Fruit fly (Drosophila melanogaster) whole organism, embryonic: ENCODE data around the gene CG44271.

Source experiments
- Abd-B ChIP-seq: fragments of 200-800 bp; sonication (Bioruptor generic); optimal IDR thresholded peaks from 2 replicates; lab custom pipeline; 2018; ENCODE audit warnings: missing biosample characterization, mild to moderate bottlenecking, missing genetic modification characterization, moderate library complexity
- Asciz ChIP-seq: fragments of 200-800 bp; sonication (Bioruptor generic); optimal IDR thresholded peaks from 2 replicates; lab custom pipeline; 2017; ENCODE audit warnings: missing biosample characterization, mild to moderate bottlenecking, missing genetic modification characterization, missing genetic modification reagents
- Awh ChIP-seq: fragments of 200-800 bp; sonication (Bioruptor generic); IDR thresholded peaks from 2 replicates; pipeline ENCODE4, ENCODE4 v1.3.6; 2022; ENCODE audit warnings: missing biosample characterization, missing genetic modification characterization
- CG10654 ChIP-seq: fragments of 200-800 bp; sonication (Bioruptor generic); optimal IDR thresholded peaks from 2 replicates; lab custom pipeline; 2016; ENCODE audit warnings: missing biosample characterization, missing genetic modification characterization
- CG11093 ChIP-seq: fragments of 200-800 bp; sonication (Bioruptor generic); IDR thresholded peaks from 3 replicates; pipeline ENCODE4 v1.3.6; 2022; ENCODE audit warnings: missing biosample characterization, missing genetic modification characterization
- CG12659 ChIP-seq: fragments of 200-800 bp; sonication (Bioruptor generic); optimal IDR thresholded peaks from 3 replicates; lab custom pipeline; 2017; ENCODE audit warnings: mild to moderate bottlenecking, missing biosample characterization, missing genetic modification reagents, missing genetic modification characterization
- CG12769 ChIP-seq: fragments of 200-800 bp; sonication (Bioruptor generic); optimal IDR thresholded peaks from 2 replicates; lab custom pipeline; 2019; ENCODE audit warnings: missing biosample characterization, mild to moderate bottlenecking, missing genetic modification characterization, moderate library complexity
- CG15479 ChIP-seq: fragments of 200-800 bp; sonication (Bioruptor generic); optimal IDR thresholded peaks from 3 replicates; lab custom pipeline; 2019; ENCODE audit warnings: missing biosample characterization, mild to moderate bottlenecking, missing genetic modification characterization, moderate library complexity
- CG16779 ChIP-seq: fragments of 200-800 bp; sonication (Bioruptor generic); IDR thresholded peaks from 2 replicates; pipeline ENCODE4 v1.3.6; 2022; ENCODE audit warnings: missing biosample characterization, missing genetic modification characterization
- CG16813 ChIP-seq: fragments of 200-800 bp; sonication (Bioruptor generic); IDR thresholded peaks from 3 replicates; pipeline ENCODE4 v1.3.6; 2022; ENCODE audit warnings: missing biosample characterization, missing genetic modification characterization; ENCODE audit not compliant: partially characterized antibody
- CG17912 ChIP-seq: fragments of 200-800 bp; sonication (Bioruptor generic); optimal IDR thresholded peaks from 2 replicates; lab custom pipeline; 2018; ENCODE audit warnings: missing biosample characterization, mild to moderate bottlenecking, missing genetic modification characterization
- CG18599 ChIP-seq: fragments of 200-800 bp; sonication (Bioruptor generic); optimal IDR thresholded peaks from 3 replicates; lab custom pipeline; 2017; ENCODE audit warnings: missing biosample characterization, missing genetic modification characterization, mild to moderate bottlenecking, moderate library complexity, missing genetic modification reagents
- CG2199 ChIP-seq: fragments of 200-800 bp; sonication (Bioruptor generic); IDR thresholded peaks from 3 replicates; pipeline ENCODE4 v1.3.6; 2022; ENCODE audit warnings: missing biosample characterization, missing genetic modification characterization
- CG34422 ChIP-seq: fragments of 200-800 bp; sonication (Bioruptor generic); IDR thresholded peaks from 3 replicates; pipeline ENCODE4 v1.3.6; 2022; ENCODE audit warnings: missing biosample characterization, missing genetic modification characterization
- CG43689 ChIP-seq: fragments of 200-800 bp; sonication (Bioruptor generic); IDR thresholded peaks from 2 replicates; pipeline ENCODE4 v1.3.6; 2022; ENCODE audit warnings: missing biosample characterization, missing genetic modification characterization
- CG5953 ChIP-seq: fragments of 200-800 bp; sonication (Bioruptor generic); IDR thresholded peaks from 2 replicates; pipeline ENCODE4 v1.3.6; 2022; ENCODE audit warnings: missing biosample characterization, missing genetic modification characterization
- CG6254 ChIP-seq: fragments of 200-800 bp; sonication (Bioruptor generic); optimal IDR thresholded peaks from 3 replicates; lab custom pipeline; 2017; ENCODE audit warnings: mild to moderate bottlenecking, missing biosample characterization, missing genetic modification reagents, missing genetic modification characterization
- CG8290 ChIP-seq, 3 experiments: fragments of 200-800 bp; sonication (Bioruptor generic); optimal IDR thresholded peaks; 2 replicates each; lab custom pipeline; 2016 to 2019; ENCODE audit warnings: missing biosample characterization in 3 of 3, missing genetic modification characterization in 3 of 3, mild to moderate bottlenecking in 2 of 3, moderate library complexity in 1 of 3
- CrebB ChIP-seq: fragments of 200-800 bp; sonication (Bioruptor generic); optimal IDR thresholded peaks from 3 replicates; lab custom pipeline; 2018; ENCODE audit warnings: missing biosample characterization, mild to moderate bottlenecking, missing genetic modification characterization
- D19A ChIP-seq: fragments of 200-800 bp; optimal IDR thresholded peaks from 3 replicates; lab custom pipeline; 2019; ENCODE audit warnings: missing biosample characterization, mild to moderate bottlenecking, missing genetic modification characterization, moderate library complexity
- Doc2 ChIP-seq: fragments of 200-800 bp; sonication (Bioruptor generic); IDR thresholded peaks from 2 replicates; pipeline ENCODE4 v1.3.6; 2022; ENCODE audit warnings: missing biosample characterization, missing genetic modification characterization
- E2f2 ChIP-seq: fragments of 200-800 bp; sonication (Bioruptor generic); IDR thresholded peaks from 2 replicates; pipeline ENCODE4 v1.3.6; 2022; ENCODE audit warnings: missing biosample characterization, missing genetic modification characterization
- H2.0 ChIP-seq: fragments of 200-800 bp; sonication (Bioruptor generic); IDR thresholded peaks from 2 replicates; pipeline ENCODE4 v1.3.6; 2022; ENCODE audit warnings: missing biosample characterization, missing genetic modification characterization
- Hr78 ChIP-seq, 2 experiments: fragments of 200-800 bp in 1 of 2; fragments of >200 bp in 1 of 2; sonication (Bioruptor generic) in 1 of 2; optimal IDR thresholded peaks; 2 replicates each; lab custom pipeline; 2017 to 2019; ENCODE audit warnings: missing biosample characterization in 2 of 2, missing genetic modification characterization in 2 of 2, mild to moderate bottlenecking in 1 of 2, moderate library complexity in 1 of 2
- Lpt ChIP-seq: fragments of >200 bp; optimal IDR thresholded peaks from 2 replicates; lab custom pipeline; 2018; ENCODE audit warnings: missing biosample characterization, missing genetic modification characterization
- NFAT ChIP-seq: fragments of 200-800 bp; sonication (Bioruptor generic); IDR thresholded peaks from 2 replicates; pipeline ENCODE4 v1.3.6; 2022; ENCODE audit warnings: missing biosample characterization, missing genetic modification characterization
- Oli ChIP-seq: fragments of 200-800 bp; sonication (Bioruptor generic); optimal IDR thresholded peaks from 2 replicates; lab custom pipeline; 2018; ENCODE audit warnings: missing biosample characterization, mild to moderate bottlenecking, missing genetic modification characterization, moderate library complexity
- Scr ChIP-seq: fragments of 200-800 bp; sonication (Bioruptor generic); IDR thresholded peaks from 2 replicates; pipeline ENCODE4 v1.3.6; 2022; ENCODE audit warnings: missing biosample characterization, missing genetic modification characterization; ENCODE audit not compliant: partially characterized antibody
- amos ChIP-seq: fragments of 200-800 bp; sonication (Bioruptor generic); IDR thresholded peaks from 2 replicates; pipeline ENCODE4 v1.3.6; 2022; ENCODE audit warnings: missing biosample characterization, missing genetic modification characterization; ENCODE audit not compliant: partially characterized antibody
- crc ChIP-seq: fragments of 200-800 bp; sonication (Bioruptor generic); optimal IDR thresholded peaks from 2 replicates; lab custom pipeline; 2016; ENCODE audit warnings: missing biosample characterization, missing genetic modification characterization
- ewg ChIP-seq: fragments of 200-800 bp; sonication (Bioruptor generic); optimal IDR thresholded peaks from 3 replicates; lab custom pipeline; 2017; ENCODE audit warnings: mild to moderate bottlenecking, missing biosample characterization, missing genetic modification reagents, missing genetic modification characterization
- fd64A ChIP-seq: fragments of 200-800 bp; sonication (Bioruptor generic); optimal IDR thresholded peaks from 3 replicates; lab custom pipeline; 2018; ENCODE audit warnings: missing biosample characterization, mild to moderate bottlenecking, missing genetic modification characterization
- gem ChIP-seq: fragments of 200-800 bp; sonication (Bioruptor generic); optimal IDR thresholded peaks from 2 replicates; lab custom pipeline; 2019; ENCODE audit warnings: missing biosample characterization, mild to moderate bottlenecking, missing genetic modification characterization, moderate library complexity
- hb ChIP-seq: fragments of 200-800 bp; sonication (Bioruptor generic); IDR thresholded peaks from 3 replicates; pipeline ENCODE4 v1.3.6; 2022; ENCODE audit warnings: missing biosample characterization, missing genetic modification characterization; ENCODE audit not compliant: partially characterized antibody
- jigr1 ChIP-seq: fragments of 200-800 bp; sonication (Bioruptor generic); IDR thresholded peaks from 3 replicates; pipeline ENCODE4 v1.3.6; 2022; ENCODE audit warnings: missing biosample characterization, missing genetic modification characterization
- jing ChIP-seq: fragments of 200-800 bp; sonication (Bioruptor generic); optimal IDR thresholded peaks from 2 replicates; lab custom pipeline; 2018; ENCODE audit warnings: missing biosample characterization, mild to moderate bottlenecking, missing genetic modification characterization
- jumu ChIP-seq: fragments of 200-800 bp; sonication (Bioruptor generic); optimal IDR thresholded peaks from 3 replicates; lab custom pipeline; 2016; ENCODE audit warnings: missing biosample characterization, missing genetic modification characterization
- klu ChIP-seq: fragments of 200-800 bp; sonication (Bioruptor generic); IDR thresholded peaks from 2 replicates; pipeline ENCODE4 v1.3.6; 2022; ENCODE audit warnings: missing biosample characterization, missing genetic modification characterization
- pfk ChIP-seq: fragments of 200-800 bp; sonication (Bioruptor generic); optimal IDR thresholded peaks from 2 replicates; lab custom pipeline; 2018; ENCODE audit warnings: missing biosample characterization, mild to moderate bottlenecking, missing genetic modification characterization, moderate library complexity
- pho ChIP-seq: fragments of 200-800 bp; sonication (Bioruptor generic); optimal IDR thresholded peaks from 2 replicates; lab custom pipeline; 2016; ENCODE audit warnings: missing biosample characterization, missing genetic modification characterization
- pita ChIP-seq: fragments of 200-800 bp; sonication (Bioruptor generic); optimal IDR thresholded peaks from 2 replicates; lab custom pipeline; 2017; ENCODE audit warnings: missing biosample characterization, mild to moderate bottlenecking, missing genetic modification characterization
- pros ChIP-seq: fragments of 200-800 bp; sonication (Bioruptor generic); optimal IDR thresholded peaks from 3 replicates; lab custom pipeline; 2019; ENCODE audit warnings: missing biosample characterization, mild to moderate bottlenecking, missing genetic modification characterization, moderate library complexity
- sisA ChIP-seq: fragments of 200-800 bp; sonication (Bioruptor generic); IDR thresholded peaks from 2 replicates; pipeline ENCODE4 v1.3.6; 2022; ENCODE audit warnings: missing biosample characterization, missing genetic modification characterization
- sna ChIP-seq: fragments of 200-800 bp; sonication (Bioruptor generic); IDR thresholded peaks from 2 replicates; pipeline ENCODE4 v1.3.6; 2022; ENCODE audit warnings: missing biosample characterization, missing genetic modification characterization; ENCODE audit not compliant: partially characterized antibody
- stc ChIP-seq: fragments of 200-800 bp; sonication (Bioruptor generic); IDR thresholded peaks from 2 replicates; pipeline ENCODE4 v1.3.6; 2022; ENCODE audit warnings: missing biosample characterization, missing genetic modification characterization
- tio ChIP-seq: fragments of 200-800 bp; sonication (Bioruptor generic); optimal IDR thresholded peaks from 2 replicates; lab custom pipeline; 2017; ENCODE audit warnings: missing biosample characterization, missing genetic modification characterization, inconsistent platforms
- twi ChIP-seq: fragments of 200-800 bp; optimal IDR thresholded peaks from 2 replicates; lab custom pipeline; 2019; ENCODE audit warnings: missing biosample characterization, mild to moderate bottlenecking, missing genetic modification characterization, moderate library complexity
- vfl ChIP-seq: fragments of 200-800 bp; sonication (Bioruptor generic); optimal IDR thresholded peaks from 2 replicates; lab custom pipeline; 2016; ENCODE audit warnings: missing biosample characterization, missing genetic modification characterization
- vvl ChIP-seq: fragments of 200-800 bp; sonication (Bioruptor generic); IDR thresholded peaks from 2 replicates; pipeline ENCODE4 v1.3.6; 2022; ENCODE audit warnings: missing biosample characterization, missing genetic modification characterization
- wdn ChIP-seq: fragments of 200-800 bp; sonication (Bioruptor generic); IDR thresholded peaks from 2 replicates; pipeline ENCODE4 v1.3.6; 2022; ENCODE audit warnings: missing biosample characterization, missing genetic modification characterization
- zen ChIP-seq: fragments of 200-800 bp; sonication (Bioruptor generic); optimal IDR thresholded peaks from 3 replicates; lab custom pipeline; 2018; ENCODE audit warnings: missing biosample characterization, mild to moderate bottlenecking, missing genetic modification characterization, moderate library complexity

The CG44271 gene

dm6 chr2L:6794418-6794793, 46.7 kb upstream of the CG44271 start (continued):
- TF ChIP-seq hb (GFP tag; lab: Robert Waterston, UW): no peak
- TF ChIP-seq CG5953 (GFP tag; lab: Robert Waterston, UW): no peak
- TF ChIP-seq CG43689 (GFP tag; lab: Robert Waterston, UW): no peak
- TF ChIP-seq twi (tag; lab: Kevin White, UChicago): no peak
- peak; percentile 25; the same call in 1 of the 2 replicates for TF ChIP-seq Scr (GFP tag; lab: Robert Waterston, UW)
- peak; percentile 14; the same call in 1 of the 2 replicates for TF ChIP-seq amos
- TF ChIP-seq stc (GFP tag; lab: Robert Waterston, UW): no peak
- TF ChIP-seq klu (GFP tag; lab: Robert Waterston, UW): no peak
- no peak for TF ChIP-seq Hr78 (GFP tag; optimal IDR thresholded peaks at IDR 0.05; lab: Kevin White, UChicago)
- no peak for TF ChIP-seq Doc2 (GFP tag; lab: Robert Waterston, UW)
- no peak for TF ChIP-seq vfl (GFP tag; lab: Kevin White, UChicago)
- no peak for TF ChIP-seq CG8290 (GFP tag; optimal IDR thresholded peaks at IDR 0.05; lab: Kevin White, UChicago)
- TF ChIP-seq CG8290 (tag; optimal IDR thresholded peaks at IDR 0.05; lab: Kevin White, UChicago): peak in 1 of 2 experiments; percentile 14
- no peak for TF ChIP-seq pho (GFP tag; lab: Kevin White, UChicago)
- TF ChIP-seq CG12769: no peak
- TF ChIP-seq vvl: peak; percentile 23; the same call in 1 of the 2 replicates
- no peak for TF ChIP-seq Oli (tag; lab: Kevin White, UChicago)
- TF ChIP-seq tio (GFP tag; lab: Kevin White, UChicago): no peak
- no peak for TF ChIP-seq CrebB (tag; lab: Kevin White, UChicago)
- TF ChIP-seq CG15479 (GFP tag; lab: Kevin White, UChicago): no peak
- TF ChIP-seq CG12659 (GFP tag; lab: Kevin White, UChicago): no peak
- TF ChIP-seq Lpt (GFP tag; lab: Kevin White, UChicago): no peak
- no peak for TF ChIP-seq ewg
- TF ChIP-seq Asciz (GFP tag; lab: Kevin White, UChicago): no peak
- no peak for TF ChIP-seq crc (GFP tag; lab: Kevin White, UChicago)
- TF ChIP-seq CG11093 (GFP tag; lab: Robert Waterston, UW): no peak
- TF ChIP-seq CG18599 (GFP tag; lab: Kevin White, UChicago): no peak
- no peak for TF ChIP-seq jing (GFP tag; lab: Kevin White, UChicago)
- no peak for TF ChIP-seq CG10654 (GFP tag; lab: Kevin White, UChicago)
- no peak for TF ChIP-seq CG2199 (GFP tag; lab: Robert Waterston, UW)
- TF ChIP-seq pfk: no peak
- no peak for TF ChIP-seq sna (GFP tag; lab: Robert Waterston, UW)
- TF ChIP-seq H2.0: no peak
- no peak for TF ChIP-seq zen
- TF ChIP-seq pita (GFP tag; lab: Kevin White, UChicago): no peak
- TF ChIP-seq CG16813 (GFP tag; lab: Robert Waterston, UW): no peak
- 0 out of 2 replicates have a peak, but pooled peaks have one; percentile 16 for TF ChIP-seq CG16779 (GFP tag; lab: Robert Waterston, UW)
- no peak for TF ChIP-seq D19A (tag; lab: Kevin White, UChicago)
- no peak for TF ChIP-seq Abd-B (GFP tag; lab: Kevin White, UChicago)
- TF ChIP-seq fd64A (GFP tag; lab: Kevin White, UChicago): no peak
- TF ChIP-seq jigr1 (GFP tag; lab: Robert Waterston, UW): no peak
- no peak for TF ChIP-seq E2f2 (GFP tag; lab: Robert Waterston, UW)
- no peak for TF ChIP-seq CG17912 (GFP tag; lab: Kevin White, UChicago)
- no peak for TF ChIP-seq jumu (GFP tag; lab: Kevin White, UChicago)
- no peak for TF ChIP-seq NFAT (GFP tag; lab: Robert Waterston, UW)
- no peak for TF ChIP-seq gem
- peak; percentile 97 for TF ChIP-seq pros (GFP tag; lab: Kevin White, UChicago)
- TF ChIP-seq CG6254 (GFP tag; lab: Kevin White, UChicago): no peak
- no peak for TF ChIP-seq wdn (GFP tag; lab: Robert Waterston, UW)
- no peak for TF ChIP-seq sisA (GFP tag; lab: Robert Waterston, UW)
- TF ChIP-seq Awh (GFP tag; lab: Robert Waterston, UW): no peak
- no peak for TF ChIP-seq CG34422 (GFP tag; lab: Robert Waterston, UW)
